Worm (Caenorhabditis elegans): ENCODE results near the gene F49E12.12.

ce11 chrII:8369059-8369458, 12.2 kb upstream of the F49E12.12 start, which contains the start of gene amt-3:
- TF ChIP-seq nhr-237 (tag; optimal IDR thresholded peaks at IDR 0.05) (no peak), mab-5 (tag; optimal IDR thresholded peaks at IDR 0.05) (no peak), nhr-28 (tag; optimal IDR thresholded peaks at IDR 0.05) (no peak), snpc-4 (tag; optimal IDR thresholded peaks at IDR 0.05) (no peak), nhr-76 (tag; optimal IDR thresholded peaks at IDR 0.05) (no peak), pha-4 (tag; optimal IDR thresholded peaks at IDR 0.05) (no peak), tbx-8 (GFP tag; optimal IDR thresholded peaks at IDR 0.05) (no peak), nhr-12 (tag; optimal IDR thresholded peaks at IDR 0.05) (no peak), elt-3 (tag; optimal IDR thresholded peaks at IDR 0.05) (no peak)
